Worm (Caenorhabditis elegans) whole organism, late embryonic: ENCODE data around the gene T19D7.7.

Experiments
- ceh-2 ChIP-seq: sonication (generic microtip); optimal IDR thresholded peaks from 2 replicates; lab custom pipeline; 2016; ENCODE audit warnings: missing genotype, missing genetic modification characterization, missing compliant biosample characterization
- ceh-6 ChIP-seq: fragments of 200-800 bp; sonication (Bioruptor generic); optimal IDR thresholded peaks from 2 replicates; lab custom pipeline; 2018; ENCODE audit warnings: mild to moderate bottlenecking, missing genetic modification characterization, missing compliant biosample characterization
- dve-1 ChIP-seq: sonication (generic microtip); optimal IDR thresholded peaks from 2 replicates; lab custom pipeline; 2017; ENCODE audit warnings: antibody characterized with exemption, mild to moderate bottlenecking, missing genetic modification characterization, missing compliant biosample characterization
- fkh-10 ChIP-seq: fragments of 150-350 bp; optimal IDR thresholded peaks from 2 replicates; lab custom pipeline; 2014; ENCODE audit warnings: missing biosample characterization, missing genetic modification reagents, missing genetic modification characterization
- hlh-6 ChIP-seq: sonication (generic microtip); optimal IDR thresholded peaks from 2 replicates; lab custom pipeline; 2016; ENCODE audit warnings: missing genotype, missing genetic modification characterization, missing compliant biosample characterization
- nfya-1 ChIP-seq: sonication (generic microtip); optimal IDR thresholded peaks from 2 replicates; lab custom pipeline; 2017; ENCODE audit warnings: missing genetic modification characterization, mild to moderate bottlenecking, missing compliant biosample characterization, antibody characterized with exemption, moderate library complexity
- nhr-11 ChIP-seq: fragments of 150-350 bp; optimal IDR thresholded peaks from 2 replicates; lab custom pipeline; 2014; ENCODE audit warnings: missing biosample characterization, missing genetic modification characterization
- pag-3 ChIP-seq: sonication (generic microtip); optimal IDR thresholded peaks from 2 replicates; lab custom pipeline; 2016; ENCODE audit warnings: missing compliant biosample characterization, missing genetic modification characterization, borderline replicate concordance
- pha-4 ChIP-seq: fragments of 150-350 bp; optimal IDR thresholded peaks from 2 replicates; lab custom pipeline; 2018; ENCODE audit warnings: missing biosample characterization, missing genetic modification reagents, missing genetic modification characterization
- tbx-7 ChIP-seq: sonication (generic microtip); optimal IDR thresholded peaks from 2 replicates; lab custom pipeline; 2016; ENCODE audit warnings: missing genotype, missing genetic modification characterization, missing compliant biosample characterization
- ttx-3 ChIP-seq: sonication (generic microtip); optimal IDR thresholded peaks from 2 replicates; lab custom pipeline; 2016; ENCODE audit warnings: missing genetic modification reagents, missing genetic modification characterization, missing compliant biosample characterization

ce11 chrX:714398-714797, 33.6 kb upstream of the T19D7.7 start, which contains the start of gene irk-2:
- TF ChIP-seq pag-3 (tag; lab: Kevin White, UChicago) (no peak), dve-1 (tag; lab: Kevin White, UChicago) (no peak), nfya-1 (tag; lab: Kevin White, UChicago) (no peak), pha-4 (tag; lab: Kevin White, UChicago) (no peak), hlh-6 (tag; lab: Kevin White, UChicago) (no peak), ceh-6 (GFP tag; lab: Kevin White, UChicago) (no peak), tbx-7 (no peak), ttx-3 (tag; lab: Kevin White, UChicago) (no peak), fkh-10 (GFP tag; lab: Kevin White, UChicago) (no peak), nhr-11 (tag; lab: Kevin White, UChicago) (no peak), ceh-2 (no peak)
